Worm (Caenorhabditis elegans): Measurements from ENCODE around the gene srz-91.

Gene srz-91

ce11 chrV:17623230-17623629 is 15.3 kb downstream of the srz-91 start, which contains the start of gene F57G4.1:
Gene F57G4.1 (plus strand): TSS chrV:17623530.
- TF ChIP-seq ets-7 (tag; optimal IDR thresholded peaks at IDR 0.05) (no peak), F13C5.2 (tag; optimal IDR thresholded peaks at IDR 0.05) (no peak), ceh-13 (GFP tag; optimal IDR thresholded peaks at IDR 0.05) (no peak), hnd-1 (tag; optimal IDR thresholded peaks at IDR 0.05) (no peak), scrt-1 (GFP tag; IDR thresholded peaks at IDR 0.05) (no peak), sea-1 (GFP tag; conservative IDR thresholded peaks at IDR 0.05) (no peak), ama-1 (optimal IDR thresholded peaks at IDR 0.05) (no peak), B0310.2 (tag; optimal IDR thresholded peaks at IDR 0.05) (no peak), pes-1 (GFP tag; IDR thresholded peaks at IDR 0.05) (no peak), tbx-37 (GFP tag; conservative IDR thresholded peaks at IDR 0.05) (no peak), hmbx-1 (tag; optimal IDR thresholded peaks at IDR 0.05) (no peak), flt-1 (GFP tag; IDR thresholded peaks at IDR 0.05) (no peak), ceh-36 (tag; optimal IDR thresholded peaks at IDR 0.05) (no peak), tra-4 (tag; optimal IDR thresholded peaks at IDR 0.05) (no peak)

ce11 chrV:17624906-17625305 is 17.0 kb downstream of the srz-91 start, which contains the start of gene F57G4.11:
Gene F57G4.11 (plus strand): TSS chrV:17625206.
- no peak for TF ChIP-seq tbx-37 (GFP tag; conservative IDR thresholded peaks at IDR 0.05)
- no peak for TF ChIP-seq scrt-1 (GFP tag; IDR thresholded peaks at IDR 0.05)
- no peak for TF ChIP-seq ama-1 (optimal IDR thresholded peaks at IDR 0.05)
- TF ChIP-seq hmg-4 (GFP tag; optimal IDR thresholded peaks at IDR 0.05) = no peak
- TF ChIP-seq pes-1 (GFP tag; IDR thresholded peaks at IDR 0.05) = no peak
- no peak for TF ChIP-seq hmbx-1 (tag; optimal IDR thresholded peaks at IDR 0.05)
- TF ChIP-seq tbx-11 (GFP tag; IDR thresholded peaks at IDR 0.05) = no peak
- TF ChIP-seq ceh-36 (tag; optimal IDR thresholded peaks at IDR 0.05) = no peak
- TF ChIP-seq ets-7 (tag; optimal IDR thresholded peaks at IDR 0.05) = no peak
- TF ChIP-seq aly-1 (tag; optimal IDR thresholded peaks at IDR 0.05) = no peak
- no peak for TF ChIP-seq tra-4 (tag; optimal IDR thresholded peaks at IDR 0.05)
- TF ChIP-seq sea-1 (GFP tag; conservative IDR thresholded peaks at IDR 0.05) = no peak
- TF ChIP-seq B0310.2 (tag; optimal IDR thresholded peaks at IDR 0.05) = no peak
- no peak for TF ChIP-seq F13C5.2 (tag; optimal IDR thresholded peaks at IDR 0.05)
- no peak for TF ChIP-seq hnd-1 (tag; optimal IDR thresholded peaks at IDR 0.05)
- TF ChIP-seq ceh-13 (GFP tag; optimal IDR thresholded peaks at IDR 0.05) = no peak
- TF ChIP-seq flt-1 (GFP tag; IDR thresholded peaks at IDR 0.05) = no peak

- TF ChIP-seq tra-4 (tag; optimal IDR thresholded peaks at IDR 0.05) (no peak), tbx-37 (GFP tag; conservative IDR thresholded peaks at IDR 0.05) (no peak), hmg-4 (GFP tag; optimal IDR thresholded peaks at IDR 0.05) (no peak), pes-1 (GFP tag; IDR thresholded peaks at IDR 0.05) (no peak), tbx-11 (GFP tag; IDR thresholded peaks at IDR 0.05) (no peak), hmbx-1 (tag; optimal IDR thresholded peaks at IDR 0.05) (no peak), ama-1 (optimal IDR thresholded peaks at IDR 0.05) (no peak), ceh-36 (tag; optimal IDR thresholded peaks at IDR 0.05) (no peak), hnd-1 (tag; optimal IDR thresholded peaks at IDR 0.05) (no peak), B0310.2 (tag; optimal IDR thresholded peaks at IDR 0.05) (no peak), flt-1 (GFP tag; IDR thresholded peaks at IDR 0.05) (no peak), aly-1 (tag; optimal IDR thresholded peaks at IDR 0.05) (no peak)
Observed at ce11 chrV:17628566-17628965, 20.7 kb downstream of the srz-91 start, which contains the start of gene F57G4.10. Gene F57G4.10 (plus strand): TSS chrV:17628866.

- TF ChIP-seq B0310.2 (tag; optimal IDR thresholded peaks at IDR 0.05) (no peak), ama-1 (optimal IDR thresholded peaks at IDR 0.05) (no peak), flt-1 (GFP tag; IDR thresholded peaks at IDR 0.05) (no peak), tbx-37 (GFP tag; conservative IDR thresholded peaks at IDR 0.05) (no peak), aly-1 (tag; optimal IDR thresholded peaks at IDR 0.05) (no peak), pes-1 (GFP tag; IDR thresholded peaks at IDR 0.05) (no peak), ceh-13 (GFP tag; optimal IDR thresholded peaks at IDR 0.05) (no peak), hnd-1 (tag; optimal IDR thresholded peaks at IDR 0.05) (no peak), sea-1 (GFP tag; conservative IDR thresholded peaks at IDR 0.05) (no peak), F13C5.2 (tag; optimal IDR thresholded peaks at IDR 0.05) (no peak), scrt-1 (GFP tag; IDR thresholded peaks at IDR 0.05) (no peak), ets-7 (tag; optimal IDR thresholded peaks at IDR 0.05) (no peak), tbx-11 (GFP tag; IDR thresholded peaks at IDR 0.05) (no peak)
Observed at ce11 chrV:17650427-17650826, 42.5 kb downstream of the srz-91 start, which contains the start of gene fbxa-192. Gene fbxa-192 (minus strand): TSS chrV:17650527.

ce11 chrV:17655205-17655604 is 47.3 kb downstream of the srz-91 start:
- TF ChIP-seq hnd-1 (tag; optimal IDR thresholded peaks at IDR 0.05) (no peak), hmg-4 (GFP tag; optimal IDR thresholded peaks at IDR 0.05) (no peak), tbx-37 (GFP tag; conservative IDR thresholded peaks at IDR 0.05) (no peak), ceh-36 (tag; optimal IDR thresholded peaks at IDR 0.05) (no peak), sea-1 (GFP tag; conservative IDR thresholded peaks at IDR 0.05) (no peak), tra-4 (tag; optimal IDR thresholded peaks at IDR 0.05) (no peak), scrt-1 (GFP tag; IDR thresholded peaks at IDR 0.05) (no peak), pes-1 (GFP tag; IDR thresholded peaks at IDR 0.05) (no peak), aly-1 (tag; optimal IDR thresholded peaks at IDR 0.05) (no peak), tbx-11 (GFP tag; IDR thresholded peaks at IDR 0.05) (no peak), hmbx-1 (tag; optimal IDR thresholded peaks at IDR 0.05) (no peak), F13C5.2 (tag; optimal IDR thresholded peaks at IDR 0.05) (no peak)

- no peak for TF ChIP-seq flt-1 (GFP tag; IDR thresholded peaks at IDR 0.05)
- no peak for TF ChIP-seq sea-1 (GFP tag; conservative IDR thresholded peaks at IDR 0.05)
- TF ChIP-seq ets-7 (tag; optimal IDR thresholded peaks at IDR 0.05) = no peak
- no peak for TF ChIP-seq F13C5.2 (tag; optimal IDR thresholded peaks at IDR 0.05)
- no peak for TF ChIP-seq tbx-11 (GFP tag; IDR thresholded peaks at IDR 0.05)
Observed at ce11 chrV:17658824-17659223, 50.9 kb downstream of the srz-91 start.

All from whole organism, early embryonic.